Worm (Caenorhabditis elegans) whole organism, mixed stage, embryonic: ENCODE results near the gene shw-3.

ENCODE experiments used
- blmp-1 ChIP-seq: fragments of 150-350 bp; optimal IDR thresholded peaks from 2 replicates; lab custom pipeline; 2014; ENCODE audit warnings: missing biosample characterization, missing genetic modification characterization
- nhr-12 ChIP-seq: fragments of 150-350 bp; optimal IDR thresholded peaks from 2 replicates; lab custom pipeline; 2014; ENCODE audit warnings: missing biosample characterization, missing genetic modification characterization
- nhr-237 ChIP-seq: fragments of 150-350 bp; optimal IDR thresholded peaks from 2 replicates; lab custom pipeline; 2014; ENCODE audit warnings: missing biosample characterization, missing genetic modification characterization
- nhr-76 ChIP-seq: sonication (generic microtip); optimal IDR thresholded peaks from 2 replicates; lab custom pipeline; 2017; ENCODE audit warnings: missing biosample characterization, missing genetic modification characterization
- pha-4 ChIP-seq: fragments of 150-350 bp; optimal IDR thresholded peaks from 2 replicates; lab custom pipeline; 2018; ENCODE audit warnings: missing biosample characterization, missing genetic modification reagents, missing genetic modification characterization
- unc-120 ChIP-seq: sonication (generic microtip); optimal IDR thresholded peaks from 2 replicates; lab custom pipeline; 2017; ENCODE audit warnings: missing genetic modification characterization, missing compliant biosample characterization; ENCODE audit not compliant: poor library complexity, severe bottlenecking
- zip-8 ChIP-seq: fragments of 150-350 bp; optimal IDR thresholded peaks from 2 replicates; lab custom pipeline; 2014; ENCODE audit warnings: missing biosample characterization, missing genetic modification characterization

- TF ChIP-seq pha-4 (tag; lab: Kevin White, UChicago) (no peak), nhr-76 (tag; lab: Kevin White, UChicago) (no peak), nhr-237 (tag; lab: Kevin White, UChicago) (no peak), unc-120 (tag; lab: Kevin White, UChicago) (no peak), nhr-12 (tag; lab: Kevin White, UChicago) (no peak), blmp-1 (tag; lab: Kevin White, UChicago) (no peak), zip-8 (tag; lab: Kevin White, UChicago) (no peak)
Measured at ce11 chrV:13020638-13021037, 33.7 kb upstream of the shw-3 start.
